Worm (Caenorhabditis elegans): ENCODE results near the gene irld-17.

- no peak for TF ChIP-seq him-1 (tag; optimal IDR thresholded peaks at IDR 0.05)
- no peak for TF ChIP-seq W03F9.2 (tag; optimal IDR thresholded peaks at IDR 0.05)
Measured at ce11 chrV:1640008-1640407, 8.2 kb downstream of the irld-17 start, which contains the start of gene str-221.

Measured in whole organism, L4/young adult.